Worm (Caenorhabditis elegans) whole organism, L1 larva: Measurements from ENCODE around the gene Y48A6B.7.

Experiments used
- C16A3.4 ChIP-seq: fragments of 150-350 bp; optimal IDR thresholded peaks from 2 replicates; lab custom pipeline; 2014; ENCODE audit warnings: missing biosample characterization, missing genetic modification characterization
- C34B4.2 ChIP-seq: sonication (generic microtip); optimal IDR thresholded peaks from 2 replicates; lab custom pipeline; 2017; ENCODE audit warnings: mild to moderate bottlenecking, missing genetic modification characterization, missing compliant biosample characterization
- F16B12.6 ChIP-seq: fragments of 150-350 bp; optimal IDR thresholded peaks from 2 replicates; lab custom pipeline; 2014; ENCODE audit warnings: missing biosample characterization, missing genetic modification characterization
- Y116A8C.19 ChIP-seq: sonication (generic microtip); optimal IDR thresholded peaks from 2 replicates; lab custom pipeline; 2016; ENCODE audit warnings: missing compliant biosample characterization, missing genetic modification characterization, borderline replicate concordance
- ama-1 ChIP-seq: fragments of 150-350 bp; optimal IDR thresholded peaks from 2 replicates; lab custom pipeline; 2014
- blmp-1 ChIP-seq: fragments of 150-350 bp; optimal IDR thresholded peaks from 2 replicates; lab custom pipeline; 2014; ENCODE audit warnings: missing biosample characterization, missing genetic modification characterization
- ceh-63 ChIP-seq: fragments of 200-800 bp; sonication (Bioruptor generic); optimal IDR thresholded peaks from 2 replicates; lab custom pipeline; 2018; ENCODE audit warnings: mild to moderate bottlenecking, missing genetic modification characterization, missing compliant biosample characterization
- ceh-82 ChIP-seq, 3 experiments: fragments of 150-350 bp in 1 of 3; sonication (generic microtip) in 2 of 3; optimal IDR thresholded peaks; 2 replicates each; lab custom pipeline; 2014 to 2017; ENCODE audit warnings: missing biosample characterization in 3 of 3, missing genetic modification characterization in 3 of 3
- ceh-88 ChIP-seq: fragments of 200-800 bp; sonication (Bioruptor generic); IDR thresholded peaks from 2 replicates; pipeline ENCODE4 v1.3.6; 2022; ENCODE audit warnings: missing genetic modification characterization, missing compliant biosample characterization
- ceh-90 ChIP-seq: sonication (generic microtip); optimal IDR thresholded peaks from 2 replicates; lab custom pipeline; 2016; ENCODE audit warnings: missing genetic modification characterization, missing compliant biosample characterization
- ces-1 ChIP-seq: fragments of 150-350 bp; optimal IDR thresholded peaks from 2 replicates; lab custom pipeline; 2014; ENCODE audit warnings: missing biosample characterization, missing genetic modification reagents, missing genetic modification characterization
- efl-1 ChIP-seq, 4 experiments: fragments of 150-350 bp; optimal IDR thresholded peaks in 3 of 4; peaks in 1 of 4; 1 replicate in 1 of 4; 2 replicates in 3 of 4; lab custom pipeline; 2014; ENCODE audit warnings: missing biosample characterization in 2 of 4, missing genetic modification characterization in 2 of 4, missing genetic modification reagents in 2 of 4
- egl-13 ChIP-seq: sonication (generic microtip); optimal IDR thresholded peaks from 2 replicates; lab custom pipeline; 2016; ENCODE audit warnings: missing genotype, missing genetic modification reagents, missing genetic modification characterization, missing compliant biosample characterization
- elt-2 ChIP-seq: sonication (generic microtip); optimal IDR thresholded peaks from 2 replicates; lab custom pipeline; 2016; ENCODE audit warnings: missing genetic modification characterization, mild to moderate bottlenecking, inconsistent platforms, missing compliant biosample characterization, missing genetic modification reagents
- elt-3 ChIP-seq, 6 experiments: fragments of 150-350 bp in 1 of 6; sonication (generic microtip); optimal IDR thresholded peaks; 2 replicates each; lab custom pipeline; 2017 to 2018; ENCODE audit warnings: missing biosample characterization in 6 of 6, missing genetic modification characterization in 6 of 6, inconsistent platforms in 1 of 6
- fkh-10 ChIP-seq: sonication (generic microtip); optimal IDR thresholded peaks from 2 replicates; lab custom pipeline; 2017; ENCODE audit warnings: missing biosample characterization, missing genetic modification reagents, missing genetic modification characterization
- fos-1 ChIP-seq: fragments of 150-350 bp; optimal IDR thresholded peaks from 2 replicates; lab custom pipeline; 2014; ENCODE audit warnings: missing biosample characterization, missing genetic modification characterization
- grh-1 ChIP-seq: fragments of 200-800 bp; sonication (Bioruptor generic); IDR thresholded peaks from 2 replicates; pipeline ENCODE4 v1.3.6; 2022; ENCODE audit warnings: missing genetic modification reagents, missing genetic modification characterization, missing compliant biosample characterization
- irx-1 ChIP-seq: sonication (generic microtip); optimal IDR thresholded peaks from 2 replicates; lab custom pipeline; 2016; ENCODE audit warnings: missing genetic modification characterization, missing compliant biosample characterization
- isw-1 ChIP-seq: fragments of 200-800 bp; sonication (Bioruptor generic); IDR thresholded peaks from 2 replicates; pipeline ENCODE4 v1.3.6; 2022; ENCODE audit warnings: missing genetic modification characterization, missing compliant biosample characterization
- jun-1 ChIP-seq: fragments of 150-350 bp; optimal IDR thresholded peaks from 2 replicates; lab custom pipeline; 2014; ENCODE audit warnings: missing biosample characterization, missing genetic modification reagents, missing genetic modification characterization
- lin-13 ChIP-seq: fragments of 150-350 bp; optimal IDR thresholded peaks from 2 replicates; lab custom pipeline; 2014; ENCODE audit warnings: missing biosample characterization, missing genetic modification reagents, missing genetic modification characterization
- lin-14 ChIP-seq: fragments of 200-800 bp; sonication (Bioruptor generic); optimal IDR thresholded peaks from 2 replicates; lab custom pipeline; 2018; ENCODE audit warnings: mild to moderate bottlenecking, missing genetic modification characterization, moderate library complexity, missing compliant biosample characterization
- lin-39 ChIP-seq: fragments of 150-350 bp; optimal IDR thresholded peaks from 2 replicates; lab custom pipeline; 2014; ENCODE audit warnings: missing biosample characterization, missing genetic modification reagents, missing genetic modification characterization
- lir-3 ChIP-seq: sonication (generic microtip); optimal IDR thresholded peaks from 2 replicates; lab custom pipeline; 2016; ENCODE audit warnings: mild to moderate bottlenecking, missing genetic modification characterization, moderate library complexity, missing compliant biosample characterization; ENCODE audit not compliant: poor library complexity
- mep-1 ChIP-seq: fragments of 150-350 bp; optimal IDR thresholded peaks from 2 replicates; lab custom pipeline; 2014; ENCODE audit warnings: missing biosample characterization, missing genetic modification characterization
- nhr-12 ChIP-seq: sonication (generic microtip); optimal IDR thresholded peaks from 2 replicates; lab custom pipeline; 2017; ENCODE audit warnings: missing biosample characterization, missing genetic modification characterization
- nhr-19 ChIP-seq: fragments of 200-800 bp; sonication (Bioruptor generic); conservative IDR thresholded peaks from 2 replicates; pipeline ENCODE4 v1.3.6; 2022; ENCODE audit warnings: missing genetic modification characterization, missing compliant biosample characterization
- nhr-20 ChIP-seq: sonication (generic microtip); optimal IDR thresholded peaks from 2 replicates; lab custom pipeline; 2016; ENCODE audit warnings: mild to moderate bottlenecking, missing genetic modification characterization, missing compliant biosample characterization
- nhr-28 ChIP-seq: fragments of 150-350 bp; optimal IDR thresholded peaks from 2 replicates; lab custom pipeline; 2014; ENCODE audit warnings: missing biosample characterization, missing genetic modification characterization
- nhr-47 ChIP-seq: sonication (generic microtip); optimal IDR thresholded peaks from 2 replicates; lab custom pipeline; 2016; ENCODE audit warnings: mild to moderate bottlenecking, missing genetic modification characterization, moderate library complexity, missing compliant biosample characterization
- nhr-77 ChIP-seq: fragments of 150-350 bp; optimal IDR thresholded peaks from 2 replicates; lab custom pipeline; 2014; ENCODE audit warnings: missing biosample characterization, missing genetic modification characterization
- nhr-84 ChIP-seq: sonication (generic microtip); optimal IDR thresholded peaks from 2 replicates; lab custom pipeline; 2017; ENCODE audit warnings: missing biosample characterization, missing genetic modification characterization
- nhr-90 ChIP-seq: sonication (generic microtip); optimal IDR thresholded peaks from 2 replicates; lab custom pipeline; 2016; ENCODE audit warnings: mild to moderate bottlenecking, missing genetic modification characterization, missing compliant biosample characterization; ENCODE audit not compliant: poor library complexity
- pax-3 ChIP-seq: fragments of 200-800 bp; sonication (Bioruptor generic); optimal IDR thresholded peaks from 2 replicates; lab custom pipeline; 2018; ENCODE audit warnings: mild to moderate bottlenecking, missing genetic modification characterization, moderate library complexity, missing compliant biosample characterization
- pqm-1 ChIP-seq: sonication (generic microtip); optimal IDR thresholded peaks from 3 replicates; lab custom pipeline; 2017; ENCODE audit warnings: missing biosample characterization, missing genetic modification characterization
- rnt-1 ChIP-seq: sonication (generic microtip); optimal IDR thresholded peaks from 2 replicates; lab custom pipeline; 2016; ENCODE audit warnings: mild to moderate bottlenecking, missing genetic modification characterization, moderate library complexity, missing compliant biosample characterization
- snpc-4 ChIP-seq: fragments of 150-350 bp; optimal IDR thresholded peaks from 2 replicates; lab custom pipeline; 2014; ENCODE audit warnings: missing biosample characterization, missing genetic modification characterization
- sptf-1 ChIP-seq: fragments of 150-350 bp; optimal IDR thresholded peaks from 2 replicates; lab custom pipeline; 2014; ENCODE audit warnings: missing biosample characterization, missing genetic modification characterization
- sup-37 ChIP-seq: fragments of 200-800 bp; sonication (Bioruptor generic); optimal IDR thresholded peaks from 2 replicates; lab custom pipeline; 2018; ENCODE audit warnings: mild to moderate bottlenecking, missing genetic modification characterization, missing compliant biosample characterization
- swsn-7 ChIP-seq: sonication (generic microtip); optimal IDR thresholded peaks from 2 replicates; lab custom pipeline; 2016; ENCODE audit warnings: missing genetic modification characterization, missing compliant biosample characterization
- tbx-2 ChIP-seq: sonication (generic microtip); optimal IDR thresholded peaks from 2 replicates; lab custom pipeline; 2016; ENCODE audit warnings: missing genetic modification characterization, missing compliant biosample characterization
- tlp-1 ChIP-seq: fragments of 150-350 bp; optimal IDR thresholded peaks from 2 replicates; lab custom pipeline; 2014; ENCODE audit warnings: missing biosample characterization, missing genetic modification characterization
- unc-130 ChIP-seq: fragments of 150-350 bp; optimal IDR thresholded peaks from 2 replicates; lab custom pipeline; 2017; ENCODE audit warnings: missing biosample characterization, missing genetic modification characterization, inconsistent platforms
- unc-30 ChIP-seq: sonication (generic microtip); optimal IDR thresholded peaks from 2 replicates; lab custom pipeline; 2017; ENCODE audit warnings: missing biosample characterization, missing genetic modification characterization
- unc-62 ChIP-seq: fragments of 150-350 bp; optimal IDR thresholded peaks from 2 replicates; lab custom pipeline; 2014; ENCODE audit warnings: missing biosample characterization, missing genetic modification reagents, missing genetic modification characterization
- unc-98 ChIP-seq: fragments of 200-800 bp; sonication (Bioruptor generic); IDR thresholded peaks from 2 replicates; pipeline ENCODE4 v1.3.6; 2022; ENCODE audit warnings: missing genetic modification characterization, missing compliant biosample characterization
- xbp-1 ChIP-seq: sonication (generic microtip); optimal IDR thresholded peaks from 2 replicates; lab custom pipeline; 2016; ENCODE audit warnings: missing genetic modification characterization, missing compliant biosample characterization
- zag-1 ChIP-seq: fragments of 150-350 bp; optimal IDR thresholded peaks from 2 replicates; lab custom pipeline; 2014; ENCODE audit warnings: missing biosample characterization, missing genetic modification characterization
- zip-4 ChIP-seq: fragments of 200-800 bp; sonication (Bioruptor generic); optimal IDR thresholded peaks from 2 replicates; lab custom pipeline; 2018; ENCODE audit warnings: mild to moderate bottlenecking, missing genetic modification characterization, moderate library complexity, missing compliant biosample characterization
- ztf-11 ChIP-seq, 2 experiments: sonication (generic microtip); optimal IDR thresholded peaks; 2 replicates each; lab custom pipeline; 2016 to 2017; ENCODE audit warnings: missing genetic modification characterization in 2 of 2, missing biosample characterization in 1 of 2, missing compliant biosample characterization in 1 of 2
- ztf-4 ChIP-seq: fragments of 150-350 bp; optimal IDR thresholded peaks from 2 replicates; lab custom pipeline; 2014; ENCODE audit warnings: missing biosample characterization, missing genetic modification characterization

The Y48A6B.7 gene

DNA sequence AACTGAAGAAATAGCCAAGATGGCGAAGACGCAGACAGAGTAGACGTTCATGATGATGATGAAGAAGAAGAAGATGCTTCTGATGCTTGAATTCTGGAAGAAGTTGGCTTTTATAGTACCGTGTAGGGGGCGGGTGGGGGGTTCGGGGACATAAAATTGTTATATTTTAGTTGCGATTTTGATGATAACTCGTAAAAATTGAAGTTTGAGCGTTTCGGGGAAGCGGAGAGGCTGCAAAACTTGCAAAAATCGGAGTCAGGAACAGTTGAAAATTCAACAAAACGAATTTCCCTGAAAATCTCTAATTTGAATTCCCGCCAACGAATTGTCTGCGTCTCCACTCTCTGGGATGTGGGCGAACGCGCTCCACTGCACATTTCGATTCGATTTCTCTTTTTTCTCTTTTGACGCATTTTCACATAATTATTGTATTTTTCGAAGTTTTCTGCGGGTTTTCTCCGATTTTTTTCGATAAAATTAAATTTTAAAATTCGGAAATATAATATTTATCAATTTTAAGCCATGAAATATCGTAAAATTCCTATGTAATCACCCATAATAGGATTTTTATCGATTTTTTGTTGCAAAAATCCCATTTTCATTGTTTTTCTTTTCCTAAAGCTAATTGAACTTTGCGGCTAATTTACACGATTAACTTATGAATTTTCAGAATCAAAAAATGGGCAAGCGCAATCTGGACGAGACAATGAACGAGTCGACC, 18.7 kb downstream of the Y48A6B.7 start, which contains the start of the genes fipr-17 and Y48A6B.3:
Gene fipr-17 (minus strand): TSS at position 51 of the 721 bp plus-strand sequence.
Gene Y48A6B.3 (plus strand): TSS at position 671 of the 721 bp plus-strand sequence.
- TF ChIP-seq blmp-1 (tag; lab: Kevin White, UChicago) = peak; percentile 94
- peak; percentile 83 for TF ChIP-seq isw-1 (GFP tag; lab: Robert Waterston, UW)
- TF ChIP-seq elt-3 (tag; optimal IDR thresholded peaks at IDR 0.05; lab: Kevin White, UChicago) = peak in 2 of 6 experiments; percentile 71 to 85
- TF ChIP-seq irx-1 (tag; lab: Kevin White, UChicago) = peak; percentile 72
- no peak for TF ChIP-seq fkh-10
- peak; percentile 59 for TF ChIP-seq zip-4
- TF ChIP-seq nhr-28 (tag; lab: Kevin White, UChicago) = no peak
- peak; percentile 87 for TF ChIP-seq tbx-2
- peak; percentile 99 to 100 for TF ChIP-seq efl-1 (optimal IDR thresholded peaks at IDR 0.05; lab: Kevin White, UChicago)
- peak; percentile 100 for TF ChIP-seq efl-1 (GFP tag; optimal IDR thresholded peaks at IDR 0.05 in 1 of 2; lab: Kevin White, UChicago)
- peak; percentile 78 for TF ChIP-seq nhr-90 (tag; lab: Kevin White, UChicago)
- TF ChIP-seq ces-1 (GFP tag; lab: Kevin White, UChicago) = no peak
- no peak for TF ChIP-seq tlp-1 (tag; lab: Kevin White, UChicago)
- TF ChIP-seq lin-14 (GFP tag; lab: Kevin White, UChicago) = peak; percentile 87
- TF ChIP-seq rnt-1 (tag; lab: Kevin White, UChicago) = peak; percentile 94
- TF ChIP-seq unc-98 = 0 out of 2 replicates have a peak, but pooled peaks have one; percentile 41
- no peak for TF ChIP-seq Y116A8C.19 (tag; lab: Kevin White, UChicago)
- TF ChIP-seq nhr-12 (tag; lab: Kevin White, UChicago) = no peak
- peak; percentile 89 for TF ChIP-seq nhr-47 (tag; lab: Kevin White, UChicago)
- peak; percentile 86 for TF ChIP-seq mep-1 (tag; lab: Kevin White, UChicago)
- peak; percentile 59 for TF ChIP-seq lin-39 (tag; lab: Kevin White, UChicago)
- peak; percentile 68 for TF ChIP-seq grh-1 (GFP tag; lab: Robert Waterston, UW)
- no peak for TF ChIP-seq ama-1 (lab: Kevin White, UChicago)
- TF ChIP-seq ztf-4 = peak; percentile 2
- peak; percentile 40; the same call in 1 of the 2 replicates for TF ChIP-seq ceh-88 (GFP tag; lab: Robert Waterston, UW)
- no peak for TF ChIP-seq sup-37 (GFP tag; lab: Kevin White, UChicago)
- peak; percentile 90 for TF ChIP-seq unc-130 (tag; lab: Kevin White, UChicago)
- TF ChIP-seq ceh-90 = peak; percentile 52
- TF ChIP-seq unc-62 (GFP tag; lab: Kevin White, UChicago) = no peak
- peak; percentile 93 for TF ChIP-seq C16A3.4 (tag; lab: Kevin White, UChicago)
- TF ChIP-seq lin-13 (GFP tag; lab: Kevin White, UChicago) = peak; percentile 86
- no peak for TF ChIP-seq sptf-1 (tag; lab: Kevin White, UChicago)
- TF ChIP-seq ztf-11 (tag; optimal IDR thresholded peaks at IDR 0.05; lab: Kevin White, UChicago) = peak in 1 of 2 experiments; percentile 56
- peak; percentile 77 for TF ChIP-seq jun-1 (tag; lab: Kevin White, UChicago)
- peak; percentile 79 for TF ChIP-seq swsn-7 (tag; lab: Kevin White, UChicago)
- TF ChIP-seq nhr-84 (tag; lab: Kevin White, UChicago) = no peak
- peak; percentile 75 for TF ChIP-seq fos-1
- TF ChIP-seq xbp-1 = peak; percentile 81
- TF ChIP-seq snpc-4 (tag; lab: Kevin White, UChicago) = peak; percentile 92
- peak; percentile 65 for TF ChIP-seq egl-13 (tag; lab: Kevin White, UChicago)
- peak; percentile 76 for TF ChIP-seq lir-3
- TF ChIP-seq nhr-19 (GFP tag; lab: Robert Waterston, UW) = peak; percentile 83
- TF ChIP-seq pax-3 (tag; lab: Kevin White, UChicago) = peak; percentile 74
- no peak for TF ChIP-seq ceh-63
- TF ChIP-seq nhr-20 (tag; lab: Kevin White, UChicago) = peak; percentile 83
- peak; percentile 29 for TF ChIP-seq elt-2 (tag; lab: Kevin White, UChicago)
- TF ChIP-seq F16B12.6 (tag; lab: Kevin White, UChicago) = peak; percentile 75
- TF ChIP-seq pqm-1 (tag; lab: Kevin White, UChicago) = no peak
- no peak for TF ChIP-seq unc-30 (tag; lab: Kevin White, UChicago)
- no peak for TF ChIP-seq zag-1 (tag; lab: Kevin White, UChicago)
- TF ChIP-seq ceh-82 (tag; optimal IDR thresholded peaks at IDR 0.05; lab: Kevin White, UChicago) = peak; percentile 83 to 97 (median 83)
- no peak for TF ChIP-seq C34B4.2 (tag; lab: Kevin White, UChicago)
- peak; percentile 78 for TF ChIP-seq nhr-77 (tag; lab: Kevin White, UChicago)
